Fruit fly (Drosophila melanogaster): Measurements from ENCODE around the gene Alp9.

The Alp9 gene

dm6 chr3L:5616472-5616871, 21.1 kb downstream of the Alp9 start:
- TF ChIP-seq Snoo (tag; optimal IDR thresholded peaks at IDR 0.05) (no peak), EcR (GFP tag; optimal IDR thresholded peaks at IDR 0.05) (peak; percentile 88), CG4496 (GFP tag; IDR thresholded peaks at IDR 0.05) (0 out of 3 replicates have a peak, but pooled peaks have one; percentile 24)

- no peak for TF ChIP-seq rn (GFP tag; IDR thresholded peaks at IDR 0.05)
- no peak for TF ChIP-seq CG12605 (GFP tag; IDR thresholded peaks at IDR 0.05)
These were observed 22.1 kb downstream of the Alp9 start for dm6 chr3L:5617395-5617794.

dm6 chr3L:5618697-5619096, 23.4 kb downstream of the Alp9 start:
- TF ChIP-seq gl (tag; optimal IDR thresholded peaks at IDR 0.05) (no peak), CG4496 (GFP tag; IDR thresholded peaks at IDR 0.05) (0 out of 3 replicates have a peak, but pooled peaks have one; percentile 27), CG14655 (GFP tag; optimal IDR thresholded peaks at IDR 0.05) (peak; percentile 1), EcR (GFP tag; optimal IDR thresholded peaks at IDR 0.05) (no peak), CG8301 (tag; optimal IDR thresholded peaks at IDR 0.05) (peak; percentile 7)

dm6 chr3L:5621506-5621905, 26.2 kb downstream of the Alp9 start:
- TF ChIP-seq Snoo (tag; optimal IDR thresholded peaks at IDR 0.05) (no peak), CG32121 (GFP tag; IDR thresholded peaks at IDR 0.05) (no peak), CG8159 (tag; optimal IDR thresholded peaks at IDR 0.05) (no peak), gl (tag; optimal IDR thresholded peaks at IDR 0.05) (no peak), CG8301 (tag; optimal IDR thresholded peaks at IDR 0.05) (no peak), rn (GFP tag; IDR thresholded peaks at IDR 0.05) (no peak), D1 (tag; optimal IDR thresholded peaks at IDR 0.05) (no peak), CG15710 (tag; optimal IDR thresholded peaks at IDR 0.05) (no peak), Pif1B (GFP tag; optimal IDR thresholded peaks at IDR 0.05) (no peak), EcR (GFP tag; optimal IDR thresholded peaks at IDR 0.05) (no peak), CG4496 (GFP tag; IDR thresholded peaks at IDR 0.05) (no peak)

dm6 chr3L:5621908-5622307, 26.6 kb downstream of the Alp9 start:
- TF ChIP-seq Snoo (tag; optimal IDR thresholded peaks at IDR 0.05) = peak; percentile 37
- no peak for TF ChIP-seq gl (tag; optimal IDR thresholded peaks at IDR 0.05)
- TF ChIP-seq CG8159 (tag; optimal IDR thresholded peaks at IDR 0.05) = no peak

dm6 chr3L:5623296-5623695, 28.0 kb downstream of the Alp9 start:
- TF ChIP-seq CG34367 (tag; optimal IDR thresholded peaks at IDR 0.05) = no peak
- TF ChIP-seq CG8159 (tag; optimal IDR thresholded peaks at IDR 0.05) = no peak
- TF ChIP-seq CG4496 (GFP tag; IDR thresholded peaks at IDR 0.05) = no peak
- no peak for TF ChIP-seq EcR (GFP tag; optimal IDR thresholded peaks at IDR 0.05)
- TF ChIP-seq D1 (tag; optimal IDR thresholded peaks at IDR 0.05) = no peak
- no peak for TF ChIP-seq CG12605 (GFP tag; IDR thresholded peaks at IDR 0.05)
- TF ChIP-seq CG17806 (tag; optimal IDR thresholded peaks at IDR 0.05) = no peak
- TF ChIP-seq gl (tag; optimal IDR thresholded peaks at IDR 0.05) = no peak
- no peak for TF ChIP-seq Pif1B (GFP tag; optimal IDR thresholded peaks at IDR 0.05)
- no peak for TF ChIP-seq Ets98B (GFP tag; IDR thresholded peaks at IDR 0.05)
- no peak for TF ChIP-seq CG32121 (GFP tag; IDR thresholded peaks at IDR 0.05)
- TF ChIP-seq CG9948 (tag; optimal IDR thresholded peaks at IDR 0.05) = no peak
- TF ChIP-seq CG13204 (GFP tag; optimal IDR thresholded peaks at IDR 0.05) = no peak
- TF ChIP-seq fd96Ca (GFP tag; IDR thresholded peaks at IDR 0.05) = no peak
- no peak for TF ChIP-seq CG14655 (GFP tag; optimal IDR thresholded peaks at IDR 0.05)
- TF ChIP-seq Pif1A (GFP tag; optimal IDR thresholded peaks at IDR 0.05) = no peak
- TF ChIP-seq CG15710 (tag; optimal IDR thresholded peaks at IDR 0.05) = no peak
- no peak for TF ChIP-seq CG10348 (GFP tag; IDR thresholded peaks at IDR 0.05)
- TF ChIP-seq Snoo (tag; optimal IDR thresholded peaks at IDR 0.05) = no peak
- TF ChIP-seq rn (GFP tag; IDR thresholded peaks at IDR 0.05) = no peak

- TF ChIP-seq rn (GFP tag; IDR thresholded peaks at IDR 0.05) = no peak
- TF ChIP-seq EcR (GFP tag; optimal IDR thresholded peaks at IDR 0.05) = peak; percentile 2
- TF ChIP-seq Snoo (tag; optimal IDR thresholded peaks at IDR 0.05) = no peak
- TF ChIP-seq CG34367 (tag; optimal IDR thresholded peaks at IDR 0.05) = no peak
- no peak for TF ChIP-seq CG9948 (tag; optimal IDR thresholded peaks at IDR 0.05)
- no peak for TF ChIP-seq Pif1B (GFP tag; optimal IDR thresholded peaks at IDR 0.05)
- TF ChIP-seq D1 (tag; optimal IDR thresholded peaks at IDR 0.05) = no peak
- TF ChIP-seq CG8159 (tag; optimal IDR thresholded peaks at IDR 0.05) = no peak
- no peak for TF ChIP-seq CG14655 (GFP tag; optimal IDR thresholded peaks at IDR 0.05)
- no peak for TF ChIP-seq CG15710 (tag; optimal IDR thresholded peaks at IDR 0.05)
- no peak for TF ChIP-seq CG4496 (GFP tag; IDR thresholded peaks at IDR 0.05)
- TF ChIP-seq Pif1A (GFP tag; optimal IDR thresholded peaks at IDR 0.05) = no peak
- 0 out of 2 replicates have a peak, but pooled peaks have one; percentile 7 for TF ChIP-seq Ets98B (GFP tag; IDR thresholded peaks at IDR 0.05)
- TF ChIP-seq CG8301 (tag; optimal IDR thresholded peaks at IDR 0.05) = no peak
- TF ChIP-seq CG32121 (GFP tag; IDR thresholded peaks at IDR 0.05) = no peak
- no peak for TF ChIP-seq CG17806 (tag; optimal IDR thresholded peaks at IDR 0.05)
- TF ChIP-seq CG13204 (GFP tag; optimal IDR thresholded peaks at IDR 0.05) = no peak
These were observed 29.9 kb downstream of the Alp9 start for dm6 chr3L:5625121-5625667.
